Fruit fly (Drosophila melanogaster): ENCODE measurements around the gene Cdk8.

dm6 chr3L:9815705-9816104 lies 22.8 kb downstream of the Cdk8 start:
- TF ChIP-seq psq (optimal IDR thresholded peaks at IDR 0.05) = no peak
- TF ChIP-seq ttk (optimal IDR thresholded peaks at IDR 0.05) = no peak
- no peak for TF ChIP-seq insv (optimal IDR thresholded peaks at IDR 0.05)
- TF ChIP-seq Myc (optimal IDR thresholded peaks at IDR 0.05) = no peak

Measured in Kc167 (cell line).